Fruit fly (Drosophila melanogaster) whole organism, embryonic: Measurements from ENCODE around the gene CG42305.

Experiments
- Abd-B ChIP-seq: fragments of 200-800 bp; sonication (Bioruptor generic); optimal IDR thresholded peaks from 2 replicates; lab custom pipeline; 2018; ENCODE audit warnings: missing biosample characterization, mild to moderate bottlenecking, missing genetic modification characterization, moderate library complexity
- B-H1 ChIP-seq: fragments of 200-800 bp; sonication (Bioruptor generic); IDR thresholded peaks from 3 replicates; pipeline ENCODE4 v1.3.6; 2022; ENCODE audit warnings: missing biosample characterization, missing genetic modification characterization
- CG10147 ChIP-seq: fragments of 200-800 bp; sonication (Bioruptor generic); optimal IDR thresholded peaks from 2 replicates; lab custom pipeline; 2019; ENCODE audit warnings: missing biosample characterization, mild to moderate bottlenecking, missing genetic modification characterization, moderate library complexity
- CG10979 ChIP-seq: fragments of 200-800 bp; sonication (Bioruptor generic); optimal IDR thresholded peaks from 2 replicates; lab custom pipeline; 2018; ENCODE audit warnings: missing biosample characterization, mild to moderate bottlenecking, missing genetic modification characterization, moderate library complexity
- CG11696 ChIP-seq: fragments of 200-800 bp; sonication (Bioruptor generic); IDR thresholded peaks from 2 replicates; pipeline ENCODE4 v1.3.6; 2022; ENCODE audit warnings: missing biosample characterization, missing genetic modification characterization
- CG12071 ChIP-seq: fragments of 200-800 bp; sonication (Bioruptor generic); optimal IDR thresholded peaks from 3 replicates; lab custom pipeline; 2018; ENCODE audit warnings: missing biosample characterization, mild to moderate bottlenecking, missing genetic modification characterization
- CG1233 ChIP-seq: fragments of 200-800 bp; sonication (Bioruptor generic); optimal IDR thresholded peaks from 4 replicates; lab custom pipeline; 2018; ENCODE audit warnings: missing biosample characterization, mild to moderate bottlenecking, missing genetic modification characterization
- CG12744 ChIP-seq: fragments of 200-800 bp; sonication (Bioruptor generic); optimal IDR thresholded peaks from 2 replicates; lab custom pipeline; 2016; ENCODE audit warnings: missing biosample characterization, missing genetic modification characterization
- CG13424 ChIP-seq: fragments of 200-800 bp; sonication (Bioruptor generic); optimal IDR thresholded peaks from 2 replicates; lab custom pipeline; 2019; ENCODE audit warnings: missing biosample characterization, mild to moderate bottlenecking, missing genetic modification characterization, moderate library complexity
- CG14050 ChIP-seq: fragments of 200-800 bp; sonication (Bioruptor generic); IDR thresholded peaks from 3 replicates; pipeline ENCODE4 v1.3.6; 2022; ENCODE audit warnings: missing biosample characterization, missing genetic modification characterization
- CG14965 ChIP-seq: fragments of 200-800 bp; sonication (Bioruptor generic); optimal IDR thresholded peaks from 2 replicates; lab custom pipeline; 2016; ENCODE audit warnings: missing biosample characterization, missing genetic modification characterization, borderline replicate concordance
- CG16813 ChIP-seq: fragments of 200-800 bp; sonication (Bioruptor generic); IDR thresholded peaks from 3 replicates; pipeline ENCODE4 v1.3.6; 2022; ENCODE audit warnings: missing biosample characterization, missing genetic modification characterization; ENCODE audit not compliant: partially characterized antibody
- CG30403 ChIP-seq: fragments of 200-800 bp; sonication (Bioruptor generic); optimal IDR thresholded peaks from 3 replicates; lab custom pipeline; 2016; ENCODE audit warnings: missing biosample characterization, missing genetic modification characterization
- CG33213 ChIP-seq: fragments of 200-800 bp; sonication (Bioruptor generic); optimal IDR thresholded peaks from 3 replicates; lab custom pipeline; 2016; ENCODE audit warnings: missing biosample characterization, missing genetic modification characterization
- CG4854 ChIP-seq: fragments of 200-800 bp; sonication (Bioruptor generic); optimal IDR thresholded peaks from 2 replicates; lab custom pipeline; 2016; ENCODE audit warnings: missing biosample characterization, missing genetic modification characterization, inconsistent platforms
- CG5180 ChIP-seq: fragments of 200-800 bp; sonication (Bioruptor generic); optimal IDR thresholded peaks from 3 replicates; lab custom pipeline; 2017; ENCODE audit warnings: missing biosample characterization, missing genetic modification characterization, mild to moderate bottlenecking, moderate library complexity, missing genetic modification reagents
- CG6654 ChIP-seq: fragments of 200-800 bp; sonication (Bioruptor generic); optimal IDR thresholded peaks from 2 replicates; lab custom pipeline; 2017; ENCODE audit warnings: missing biosample characterization, mild to moderate bottlenecking, missing genetic modification characterization
- CG6689 ChIP-seq: fragments of 200-800 bp; sonication (Bioruptor generic); IDR thresholded peaks from 2 replicates; pipeline ENCODE4 v1.3.6; 2022; ENCODE audit warnings: missing biosample characterization, missing genetic modification characterization
- CG8944 ChIP-seq: fragments of 200-800 bp; sonication (Bioruptor generic); optimal IDR thresholded peaks from 3 replicates; lab custom pipeline; 2016; ENCODE audit warnings: missing biosample characterization, missing genetic modification characterization
- CG9817 ChIP-seq: fragments of 200-800 bp; sonication (Bioruptor generic); optimal IDR thresholded peaks from 2 replicates; lab custom pipeline; 2018; ENCODE audit warnings: missing biosample characterization, mild to moderate bottlenecking, missing genetic modification characterization, moderate library complexity
- CHES-1-like ChIP-seq: fragments of 200-800 bp; sonication (Bioruptor generic); optimal IDR thresholded peaks from 2 replicates; lab custom pipeline; 2016; ENCODE audit warnings: missing biosample characterization, missing genetic modification characterization
- CoRest ChIP-seq: fragments of 200-800 bp; sonication (Bioruptor generic); optimal IDR thresholded peaks from 3 replicates; lab custom pipeline; 2018; ENCODE audit warnings: missing biosample characterization, mild to moderate bottlenecking, missing genetic modification characterization, moderate library complexity
- Doc3 ChIP-seq: fragments of 200-800 bp; sonication (Bioruptor generic); IDR thresholded peaks from 3 replicates; pipeline ENCODE4 v1.3.6; 2022; ENCODE audit warnings: missing biosample characterization, missing genetic modification characterization; ENCODE audit not compliant: partially characterized antibody
- Gsc ChIP-seq: fragments of 200-800 bp; sonication (Bioruptor generic); IDR thresholded peaks from 2 replicates; pipeline ENCODE4 v1.3.6; 2022; ENCODE audit warnings: missing biosample characterization, missing genetic modification characterization
- H2.0 ChIP-seq: fragments of 200-800 bp; sonication (Bioruptor generic); IDR thresholded peaks from 2 replicates; pipeline ENCODE4 v1.3.6; 2022; ENCODE audit warnings: missing biosample characterization, missing genetic modification characterization
- Scr ChIP-seq: fragments of 200-800 bp; sonication (Bioruptor generic); IDR thresholded peaks from 2 replicates; pipeline ENCODE4 v1.3.6; 2022; ENCODE audit warnings: missing biosample characterization, missing genetic modification characterization; ENCODE audit not compliant: partially characterized antibody
- Sin3A ChIP-seq: fragments of >200 bp; optimal IDR thresholded peaks from 2 replicates; lab custom pipeline; 2018
- Taf1 ChIP-seq: fragments of 200-800 bp; sonication (Bioruptor generic); IDR thresholded peaks from 2 replicates; pipeline ENCODE4 v1.3.6; 2022; ENCODE audit warnings: missing biosample characterization, missing genetic modification characterization
- amos ChIP-seq: fragments of 200-800 bp; sonication (Bioruptor generic); IDR thresholded peaks from 2 replicates; pipeline ENCODE4 v1.3.6; 2022; ENCODE audit warnings: missing biosample characterization, missing genetic modification characterization; ENCODE audit not compliant: partially characterized antibody
- az2 ChIP-seq: fragments of 200-800 bp; sonication (Bioruptor generic); optimal IDR thresholded peaks from 3 replicates; lab custom pipeline; 2016; ENCODE audit warnings: missing biosample characterization, missing genetic modification characterization
- crc ChIP-seq: fragments of 200-800 bp; sonication (Bioruptor generic); optimal IDR thresholded peaks from 2 replicates; lab custom pipeline; 2016; ENCODE audit warnings: missing biosample characterization, missing genetic modification characterization
- dmrt11E ChIP-seq: fragments of 200-800 bp; sonication (Bioruptor generic); optimal IDR thresholded peaks from 3 replicates; lab custom pipeline; 2018; ENCODE audit warnings: missing biosample characterization, mild to moderate bottlenecking, missing genetic modification characterization, moderate library complexity
- dpn ChIP-seq, 2 experiments: fragments of 200-800 bp; sonication (Bioruptor generic); optimal IDR thresholded peaks; 3 replicates each; lab custom pipeline; 2016; ENCODE audit warnings: missing biosample characterization in 2 of 2, missing genetic modification characterization in 2 of 2
- gem ChIP-seq: fragments of 200-800 bp; sonication (Bioruptor generic); optimal IDR thresholded peaks from 2 replicates; lab custom pipeline; 2019; ENCODE audit warnings: missing biosample characterization, mild to moderate bottlenecking, missing genetic modification characterization, moderate library complexity
- gsb-n ChIP-seq: fragments of 200-800 bp; sonication (Bioruptor generic); optimal IDR thresholded peaks from 3 replicates; lab custom pipeline; 2018; ENCODE audit warnings: missing biosample characterization, mild to moderate bottlenecking, missing genetic modification characterization
- gt ChIP-seq: fragments of 200-800 bp; sonication (Bioruptor generic); IDR thresholded peaks from 2 replicates; pipeline ENCODE4 v1.3.6; 2022; ENCODE audit warnings: missing biosample characterization, missing genetic modification characterization
- lilli ChIP-seq: fragments of 200-800 bp; sonication (Bioruptor generic); optimal IDR thresholded peaks from 3 replicates; lab custom pipeline; 2016; ENCODE audit warnings: missing biosample characterization, missing genetic modification characterization
- lola ChIP-seq, 3 experiments: fragments of >200 bp in 2 of 3; fragments of 200-800 bp in 1 of 3; sonication (Bioruptor generic) in 1 of 3; optimal IDR thresholded peaks; 2 replicates each; lab custom pipeline; 2017 to 2019; ENCODE audit warnings: missing biosample characterization in 3 of 3, missing genetic modification characterization in 3 of 3, mild to moderate bottlenecking in 1 of 3, moderate library complexity in 1 of 3
- mld ChIP-seq: fragments of 200-800 bp; sonication (Bioruptor generic); IDR thresholded peaks from 3 replicates; pipeline ENCODE4 v1.3.6; 2022; ENCODE audit warnings: missing biosample characterization, missing genetic modification characterization; ENCODE audit not compliant: partially characterized antibody
- p53 ChIP-seq: fragments of 200-800 bp; sonication (Bioruptor generic); optimal IDR thresholded peaks from 2 replicates; lab custom pipeline; 2016; ENCODE audit warnings: missing biosample characterization, missing genetic modification characterization
- peb ChIP-seq: fragments of 200-800 bp; sonication (Bioruptor generic); IDR thresholded peaks from 2 replicates; pipeline ENCODE4 v1.3.6; 2022; ENCODE audit warnings: missing biosample characterization, missing genetic modification characterization
- pros ChIP-seq: fragments of 200-800 bp; sonication (Bioruptor generic); optimal IDR thresholded peaks from 3 replicates; lab custom pipeline; 2019; ENCODE audit warnings: missing biosample characterization, mild to moderate bottlenecking, missing genetic modification characterization, moderate library complexity
- ssp ChIP-seq: fragments of 200-800 bp; sonication (Bioruptor generic); IDR thresholded peaks from 2 replicates; pipeline ENCODE4 v1.3.6; 2022; ENCODE audit warnings: missing biosample characterization, missing genetic modification characterization
- tin ChIP-seq: fragments of 200-800 bp; sonication (Bioruptor generic); optimal IDR thresholded peaks from 3 replicates; lab custom pipeline; 2016; ENCODE audit warnings: missing biosample characterization, missing genetic modification characterization
- toy ChIP-seq: fragments of 200-800 bp; sonication (Bioruptor generic); IDR thresholded peaks from 2 replicates; pipeline ENCODE4 v1.3.6; 2022; ENCODE audit warnings: missing biosample characterization, missing genetic modification characterization
- ttk ChIP-seq: fragments of 200-800 bp; sonication (Bioruptor generic); IDR thresholded peaks from 2 replicates; pipeline ENCODE4 v2.1.2; 2022; ENCODE audit warnings: missing biosample characterization, missing genetic modification characterization
- twi ChIP-seq: fragments of 200-800 bp; optimal IDR thresholded peaks from 2 replicates; lab custom pipeline; 2019; ENCODE audit warnings: missing biosample characterization, mild to moderate bottlenecking, missing genetic modification characterization, moderate library complexity
- zen ChIP-seq: fragments of 200-800 bp; sonication (Bioruptor generic); optimal IDR thresholded peaks from 3 replicates; lab custom pipeline; 2018; ENCODE audit warnings: missing biosample characterization, mild to moderate bottlenecking, missing genetic modification characterization, moderate library complexity

Gene CG42305

DNA sequence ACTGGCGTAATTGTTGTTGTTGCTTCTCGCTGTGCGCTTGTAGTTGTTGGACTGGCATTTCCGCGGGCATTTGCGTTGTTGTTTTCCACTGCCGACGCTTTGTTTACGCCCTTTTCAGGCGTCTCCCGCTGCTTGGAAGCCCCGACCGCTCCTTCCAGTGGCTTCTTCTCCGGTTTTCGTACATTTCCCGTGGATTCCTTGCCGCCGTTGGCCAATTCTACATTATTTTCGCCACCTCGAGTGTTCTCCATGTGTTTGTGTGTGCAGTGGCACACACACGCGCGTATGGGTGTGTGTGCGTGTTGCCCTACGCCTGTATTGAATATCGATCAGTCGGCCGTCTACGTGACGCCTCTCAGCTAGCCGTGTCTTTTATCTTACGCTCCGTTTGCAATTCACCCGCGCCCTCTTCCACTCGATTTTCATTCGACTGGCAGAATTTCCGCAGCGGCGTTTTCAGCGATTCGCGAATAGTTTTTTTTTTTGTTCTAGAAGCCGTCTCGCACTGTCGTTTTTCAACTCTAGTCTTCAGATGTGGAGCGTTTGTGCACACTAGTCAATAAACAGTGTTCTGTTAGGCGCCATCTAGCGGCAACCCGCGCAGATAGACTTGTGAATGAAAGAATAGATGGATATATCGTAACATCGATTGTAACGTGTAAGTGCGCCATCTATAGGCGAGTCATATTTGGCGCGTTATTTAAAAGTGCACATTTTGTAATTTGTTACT, 26.9 kb downstream of the CG42305 start, which contains the start of gene CG10600 (continued):
- TF ChIP-seq peb (no peak), pros (GFP tag; lab: Kevin White, UChicago) (no peak), Sin3A (lab: Kevin White, UChicago) (peak; percentile 87), H2.0 (GFP tag; lab: Robert Waterston, UW) (peak; percentile 53), Scr (GFP tag; lab: Robert Waterston, UW) (peak; percentile 78), CG9817 (tag; lab: Kevin White, UChicago) (peak; percentile 72), gsb-n (tag; lab: Kevin White, UChicago) (peak; percentile 59), CG4854 (peak; percentile 87), toy (GFP tag; lab: Robert Waterston, UW) (peak; percentile 25; the same call in 1 of the 2 replicates), az2 (GFP tag; lab: Kevin White, UChicago) (peak; percentile 77), p53 (GFP tag; lab: Kevin White, UChicago) (peak; percentile 75), Abd-B (GFP tag; lab: Kevin White, UChicago) (peak; percentile 72), dpn (GFP tag; optimal IDR thresholded peaks at IDR 0.05; lab: Kevin White, UChicago) (peak; percentile 90 to 91), Gsc (no peak), CG30403 (peak; percentile 86), CG12744 (GFP tag; lab: Kevin White, UChicago) (peak; percentile 89), CG33213 (GFP tag; lab: Kevin White, UChicago) (peak; percentile 98), crc (peak; percentile 78), CG6654 (no peak), CG5180 (GFP tag; lab: Kevin White, UChicago) (peak; percentile 9), CG10147 (GFP tag; lab: Kevin White, UChicago) (peak; percentile 43), amos (GFP tag; lab: Robert Waterston, UW) (peak; percentile 92), twi (tag; lab: Kevin White, UChicago) (peak; percentile 34), B-H1 (GFP tag; lab: Robert Waterston, UW) (peak; percentile 33; the same call in 1 of the 3 replicates), CG1233 (GFP tag; lab: Kevin White, UChicago) (peak; percentile 69), mld (GFP tag; lab: Robert Waterston, UW) (peak; percentile 54; the same call in 1 of the 3 replicates), CG16813 (peak; percentile 85), ssp (GFP tag; lab: Robert Waterston, UW) (peak; percentile 66), CG14050 (GFP tag; lab: Robert Waterston, UW) (peak; percentile 49; the same call in 2 of the 3 replicates), lola (GFP tag; optimal IDR thresholded peaks at IDR 0.05; lab: Kevin White, UChicago) (peak in 1 of 3 experiments; percentile 32), CG6689 (GFP tag; lab: Robert Waterston, UW) (0 out of 2 replicates have a peak, but pooled peaks have one; percentile 14), tin (GFP tag; lab: Kevin White, UChicago) (peak; percentile 89), CG10979 (tag; lab: Kevin White, UChicago) (peak; percentile 50), ttk (GFP tag; lab: Robert Waterston, UW) (peak; percentile 60), CG12071 (GFP tag; lab: Kevin White, UChicago) (peak; percentile 48), dmrt11E (tag; lab: Kevin White, UChicago) (peak; percentile 54), CoRest (tag; lab: Kevin White, UChicago) (peak; percentile 72), CHES-1-like (peak; percentile 97), lilli (GFP tag; lab: Kevin White, UChicago) (peak; percentile 89), CG8944 (GFP tag; lab: Kevin White, UChicago) (peak; percentile 90), zen (tag; lab: Kevin White, UChicago) (peak; percentile 73), gem (peak; percentile 54), Taf1 (GFP tag; lab: Robert Waterston, UW) (peak; percentile 52), CG13424 (tag; lab: Kevin White, UChicago) (peak; percentile 61), Doc3 (GFP tag; lab: Robert Waterston, UW) (peak; percentile 62), CG11696 (GFP tag; lab: Robert Waterston, UW) (peak; percentile 88), gt (GFP tag; lab: Robert Waterston, UW) (peak; percentile 47; the same call in 1 of the 2 replicates), CG14965 (GFP tag; lab: Kevin White, UChicago) (peak; percentile 31)
